Worm (Caenorhabditis elegans): ENCODE data around the gene F46B6.12.

F46B6.12 gene

ce11 chrV:9737287-9737686 lies 38.3 kb downstream of the F46B6.12 start, which contains the start of gene aqp-4:
aqp-4 (plus strand) TSS chrV:9737556.
- no peak for TF ChIP-seq ceh-20 (GFP tag; IDR thresholded peaks at IDR 0.05)
- TF ChIP-seq nhr-28 (tag; optimal IDR thresholded peaks at IDR 0.05): peak; percentile 47
- peak; percentile 59 for TF ChIP-seq pqm-1 (tag; optimal IDR thresholded peaks at IDR 0.05)
- TF ChIP-seq attf-4 (tag; optimal IDR thresholded peaks at IDR 0.05): no peak
- no peak for TF ChIP-seq F44E2.7 (GFP tag; IDR thresholded peaks at IDR 0.05)
- TF ChIP-seq hlh-30 (tag; optimal IDR thresholded peaks at IDR 0.05; ENCODE audit: insufficient read depth): peak; percentile 6
- no peak for TF ChIP-seq F37D6.2 (tag; optimal IDR thresholded peaks at IDR 0.05)
- no peak for TF ChIP-seq F26F4.8 (GFP tag; conservative IDR thresholded peaks at IDR 0.05)
- no peak for TF ChIP-seq daf-8 (GFP tag; IDR thresholded peaks at IDR 0.05)
- peak; percentile 43; the same call in 1 of the 2 replicates for TF ChIP-seq dmd-6 (GFP tag; IDR thresholded peaks at IDR 0.05)
- no peak for TF ChIP-seq mdl-1 (tag; optimal IDR thresholded peaks at IDR 0.05)
- no peak for TF ChIP-seq cey-2 (tag; optimal IDR thresholded peaks at IDR 0.05; ENCODE audit: borderline replicate concordance, insufficient read depth)
- TF ChIP-seq ceh-62 (tag; optimal IDR thresholded peaks at IDR 0.05): no peak
- TF ChIP-seq D1046.2 (GFP tag; IDR thresholded peaks at IDR 0.05): no peak
- TF ChIP-seq daf-19 (GFP tag; conservative IDR thresholded peaks at IDR 0.05): no peak
- TF ChIP-seq ZK546.5 (tag; optimal IDR thresholded peaks at IDR 0.05): no peak
- no peak for TF ChIP-seq dmd-9 (GFP tag; IDR thresholded peaks at IDR 0.05)
- TF ChIP-seq lin-15B (tag; optimal IDR thresholded peaks at IDR 0.05): no peak
- no peak for TF ChIP-seq aha-1 (tag)
- TF ChIP-seq unc-130 (GFP tag; optimal IDR thresholded peaks at IDR 0.05): no peak
- peak; percentile 18 for TF ChIP-seq hlh-11 (tag; optimal IDR thresholded peaks at IDR 0.05)
- no peak for TF ChIP-seq tag-97 (GFP tag; IDR thresholded peaks at IDR 0.05)
- TF ChIP-seq nhr-42 (GFP tag; IDR thresholded peaks at IDR 0.05): no peak
- TF ChIP-seq daf-16 (GFP tag; optimal IDR thresholded peaks at IDR 0.05): no peak
- TF ChIP-seq daf-16 (tag; optimal IDR thresholded peaks at IDR 0.05): peak; percentile 28

- TF ChIP-seq hmg-1.1 (GFP tag; IDR thresholded peaks at IDR 0.05): peak; percentile 33; the same call in 1 of the 2 replicates
- TF ChIP-seq nhr-48 (tag; optimal IDR thresholded peaks at IDR 0.05): peak; percentile 30
- TF ChIP-seq hlh-30 (tag; optimal IDR thresholded peaks at IDR 0.05; ENCODE audit: insufficient read depth): peak; percentile 3
- peak; percentile 67 for TF ChIP-seq fkh-10 (GFP tag; optimal IDR thresholded peaks at IDR 0.05)
- peak; percentile 29 for TF ChIP-seq T20F7.1 (GFP tag; optimal IDR thresholded peaks at IDR 0.05)
- peak; percentile 31 for TF ChIP-seq mep-1 (tag; optimal IDR thresholded peaks at IDR 0.05)
- TF ChIP-seq spr-3 (GFP tag; optimal IDR thresholded peaks at IDR 0.05): peak; percentile 26
- TF ChIP-seq T26A8.4 (GFP tag; IDR thresholded peaks at IDR 0.05): peak; percentile 70
- no peak for TF ChIP-seq ZK546.5 (tag; optimal IDR thresholded peaks at IDR 0.05)
- no peak for TF ChIP-seq ces-1 (GFP tag; optimal IDR thresholded peaks at IDR 0.05)
- TF ChIP-seq ctbp-1 (GFP tag; IDR thresholded peaks at IDR 0.05): no peak
- no peak for TF ChIP-seq nhr-10 (tag; optimal IDR thresholded peaks at IDR 0.05)
- TF ChIP-seq dve-1 (tag; optimal IDR thresholded peaks at IDR 0.05; ENCODE audit: insufficient read depth): peak; percentile 43
- peak; percentile 2 for TF ChIP-seq nhr-77 (tag; optimal IDR thresholded peaks at IDR 0.05)
- TF ChIP-seq nhr-42 (GFP tag; IDR thresholded peaks at IDR 0.05): peak; percentile 59; the same call in 1 of the 2 replicates
- no peak for TF ChIP-seq mdt-29 (GFP tag; IDR thresholded peaks at IDR 0.05)
- TF ChIP-seq Y105C5A.15 (GFP tag; IDR thresholded peaks at IDR 0.05): no peak
- no peak for TF ChIP-seq madf-5 (GFP tag; IDR thresholded peaks at IDR 0.05)
- 0 out of 2 replicates have a peak, but pooled peaks have one; percentile 42 for TF ChIP-seq zfp-3 (GFP tag; conservative IDR thresholded peaks at IDR 0.05)
- no peak for TF ChIP-seq lsy-2 (tag; optimal IDR thresholded peaks at IDR 0.05)
- 0 out of 2 replicates have a peak, but pooled peaks have one; percentile 52 for TF ChIP-seq tra-1 (GFP tag; IDR thresholded peaks at IDR 0.05)
- TF ChIP-seq zfp-2 (tag; optimal IDR thresholded peaks at IDR 0.05): no peak
- 0 out of 2 replicates have a peak, but pooled peaks have one; percentile 20 for TF ChIP-seq lin-38 (GFP tag; IDR thresholded peaks at IDR 0.05)
- TF ChIP-seq daf-12 (tag; optimal IDR thresholded peaks at IDR 0.05): no peak
- TF ChIP-seq nhr-11 (tag; optimal IDR thresholded peaks at IDR 0.05): no peak
- no peak for TF ChIP-seq fos-1 (tag; optimal IDR thresholded peaks at IDR 0.05)
- peak; percentile 17 for TF ChIP-seq nhr-111 (GFP tag; optimal IDR thresholded peaks at IDR 0.05)
- peak; percentile 0 for TF ChIP-seq aha-1 (tag)
- no peak for TF ChIP-seq madf-9 (GFP tag; conservative IDR thresholded peaks at IDR 0.05)
- TF ChIP-seq lin-39 (tag; optimal IDR thresholded peaks at IDR 0.05): no peak
- TF ChIP-seq F37D6.2 (tag; optimal IDR thresholded peaks at IDR 0.05): no peak
These were observed 41.6 kb downstream of the F46B6.12 start, which contains the start of gene cal-7 for ce11 chrV:9733920-9734454. cal-7 (plus strand) TSS chrV:9734103.
